Worm (Caenorhabditis elegans): ENCODE measurements around the gene mrps-22.

mrps-22 gene

ce11 chrII:10578843-10579430 lies 3.5 kb upstream of the mrps-22 start, which contains the start of gene rpb-6:
TSS of gene rpb-6 (plus strand) at chrII:10579380.
- TF ChIP-seq elt-3 (tag; optimal IDR thresholded peaks at IDR 0.05) (peak in 1 of 6 experiments; percentile 2), fkh-8 (tag; optimal IDR thresholded peaks at IDR 0.05) (no peak), dpl-1 (GFP tag; optimal IDR thresholded peaks at IDR 0.05) (peak; percentile 75 to 88 (median 84)), lin-35 (GFP tag; optimal IDR thresholded peaks at IDR 0.05) (peak; percentile 73 to 94), lsy-2 (tag; optimal IDR thresholded peaks at IDR 0.05) (peak; percentile 52 to 86), nhr-47 (tag; optimal IDR thresholded peaks at IDR 0.05) (peak; percentile 38), aha-1 (tag; optimal IDR thresholded peaks at IDR 0.05) (no peak), skn-1 (tag; optimal IDR thresholded peaks at IDR 0.05) (peak; percentile 20), alr-1 (tag; optimal IDR thresholded peaks at IDR 0.05; ENCODE audit: borderline replicate concordance) (no peak), mep-1 (tag; optimal IDR thresholded peaks at IDR 0.05) (peak; percentile 52), nhr-11 (tag; optimal IDR thresholded peaks at IDR 0.05) (no peak), blmp-1 (tag; optimal IDR thresholded peaks at IDR 0.05) (peak; percentile 54), nhr-20 (tag; optimal IDR thresholded peaks at IDR 0.05) (peak; percentile 7), nhr-71 (tag; optimal IDR thresholded peaks at IDR 0.05) (peak; percentile 39), nhr-85 (tag) (no peak), unc-30 (tag; optimal IDR thresholded peaks at IDR 0.05) (no peak), C16A3.4 (tag; optimal IDR thresholded peaks at IDR 0.05) (peak; percentile 25), lin-13 (GFP tag; optimal IDR thresholded peaks at IDR 0.05) (peak; percentile 24), snu-23 (GFP tag; optimal IDR thresholded peaks at IDR 0.05) (peak; percentile 17), efl-1 (optimal IDR thresholded peaks at IDR 0.05) (peak; percentile 37 to 87), efl-1 (GFP tag; optimal IDR thresholded peaks at IDR 0.05 in 1 of 2) (peak; percentile 87 to 99), rnt-1 (tag; optimal IDR thresholded peaks at IDR 0.05) (peak; percentile 41), nhr-84 (tag; optimal IDR thresholded peaks at IDR 0.05) (no peak)

ce11 chrII:10579655-10580054 lies 2.8 kb upstream of the mrps-22 start, which contains the start of gene dohh-1:
TSS of gene dohh-1 (plus strand) at chrII:10579955.
- no peak for TF ChIP-seq nhr-76 (tag; optimal IDR thresholded peaks at IDR 0.05)
- TF ChIP-seq efl-1 (optimal IDR thresholded peaks at IDR 0.05), result no peak
- peak in 1 of 2 experiments; percentile 14 for TF ChIP-seq efl-1 (GFP tag; optimal IDR thresholded peaks at IDR 0.05 in 1 of 2)

ce11 chrII:10580833-10581232 lies 1.6 kb upstream of the mrps-22 start, which contains the start of gene dap-3:
TSS of gene dap-3 (plus strand) at chrII:10581133.
- no peak for TF ChIP-seq unc-98 (GFP tag; IDR thresholded peaks at IDR 0.05)
- TF ChIP-seq snpc-4 (tag; optimal IDR thresholded peaks at IDR 0.05), result no peak
- no peak for TF ChIP-seq hpl-2 (GFP tag; optimal IDR thresholded peaks at IDR 0.05)
- no peak for TF ChIP-seq irx-1 (tag; optimal IDR thresholded peaks at IDR 0.05)
- TF ChIP-seq sup-37 (GFP tag; optimal IDR thresholded peaks at IDR 0.05), result no peak
- TF ChIP-seq F16B12.6 (tag; optimal IDR thresholded peaks at IDR 0.05), result no peak

- TF ChIP-seq alr-1 (tag; optimal IDR thresholded peaks at IDR 0.05; ENCODE audit: borderline replicate concordance), result no peak
- TF ChIP-seq unc-130 (tag; optimal IDR thresholded peaks at IDR 0.05), result no peak
- TF ChIP-seq pax-3 (tag; optimal IDR thresholded peaks at IDR 0.05), result no peak
- TF ChIP-seq lin-14 (GFP tag; optimal IDR thresholded peaks at IDR 0.05), result no peak
- no peak for TF ChIP-seq ceh-82 (tag; optimal IDR thresholded peaks at IDR 0.05)
- no peak for TF ChIP-seq vab-15 (tag; optimal IDR thresholded peaks at IDR 0.05)
- no peak for TF ChIP-seq ama-1 (optimal IDR thresholded peaks at IDR 0.05)
- TF ChIP-seq nhr-90 (tag; optimal IDR thresholded peaks at IDR 0.05; ENCODE audit: poor library complexity), result no peak
- no peak for TF ChIP-seq fkh-8 (tag; optimal IDR thresholded peaks at IDR 0.05)
- TF ChIP-seq jun-1 (tag; optimal IDR thresholded peaks at IDR 0.05), result no peak
- TF ChIP-seq snpc-4 (tag; optimal IDR thresholded peaks at IDR 0.05), result no peak
- TF ChIP-seq egl-27 (tag; optimal IDR thresholded peaks at IDR 0.05), result no peak
- no peak for TF ChIP-seq efl-3 (GFP tag; optimal IDR thresholded peaks at IDR 0.05)
- TF ChIP-seq aha-1 (tag; optimal IDR thresholded peaks at IDR 0.05), result no peak
- no peak for TF ChIP-seq dpl-1 (GFP tag; optimal IDR thresholded peaks at IDR 0.05)
- TF ChIP-seq ceh-88 (GFP tag; IDR thresholded peaks at IDR 0.05), result no peak
Measured at ce11 chrII:10584036-10584435, 1.6 kb downstream of the mrps-22 start, which contains the start of gene algn-9. TSS of gene algn-9 (plus strand) at chrII:10584336.
